Fruit fly (Drosophila melanogaster) whole organism, embryonic: Measurements from ENCODE around the gene CG32267.
A peak's percentile ranks its signal among the peaks of the same experiment; 100 is the strongest.

Experiments used
- ATbp ChIP-seq: fragments of 200-800 bp; sonication (Bioruptor generic); optimal IDR thresholded peaks from 2 replicates; lab custom pipeline; 2017; ENCODE audit warnings: missing biosample characterization, mild to moderate bottlenecking, missing genetic modification characterization, missing genetic modification reagents
- Aef1 ChIP-seq: fragments of 200-800 bp; sonication (Bioruptor generic); IDR thresholded peaks from 3 replicates; pipeline ENCODE4 v1.3.6; 2022; ENCODE audit warnings: missing biosample characterization, missing genetic modification characterization
- B-H2 ChIP-seq: fragments of 200-800 bp; sonication (Bioruptor generic); optimal IDR thresholded peaks from 2 replicates; lab custom pipeline; 2018; ENCODE audit warnings: missing biosample characterization, mild to moderate bottlenecking, missing genetic modification characterization
- CG11696 ChIP-seq: fragments of 200-800 bp; sonication (Bioruptor generic); IDR thresholded peaks from 2 replicates; pipeline ENCODE4 v1.3.6; 2022; ENCODE audit warnings: missing biosample characterization, missing genetic modification characterization
- CG12942 ChIP-seq: fragments of 200-800 bp; sonication (Bioruptor generic); optimal IDR thresholded peaks from 3 replicates; lab custom pipeline; 2016; ENCODE audit warnings: missing biosample characterization, missing genetic modification characterization
- CG13287 ChIP-seq: fragments of 200-800 bp; sonication (Bioruptor generic); IDR thresholded peaks from 2 replicates; pipeline ENCODE4 v1.3.6; 2022; ENCODE audit warnings: missing biosample characterization, missing genetic modification characterization; ENCODE audit not compliant: partially characterized antibody
- CG13424 ChIP-seq: fragments of 200-800 bp; sonication (Bioruptor generic); optimal IDR thresholded peaks from 2 replicates; lab custom pipeline; 2019; ENCODE audit warnings: missing biosample characterization, mild to moderate bottlenecking, missing genetic modification characterization, moderate library complexity
- CG13894 ChIP-seq: fragments of 200-800 bp; sonication (Bioruptor generic); optimal IDR thresholded peaks from 3 replicates; lab custom pipeline; 2018; ENCODE audit warnings: missing biosample characterization, mild to moderate bottlenecking, missing genetic modification characterization, moderate library complexity
- CG15269 ChIP-seq: fragments of 200-800 bp; sonication (Bioruptor generic); optimal IDR thresholded peaks from 2 replicates; lab custom pipeline; 2018; ENCODE audit warnings: missing biosample characterization, mild to moderate bottlenecking, missing genetic modification characterization, moderate library complexity
- CG15696 ChIP-seq: fragments of 200-800 bp; sonication (Bioruptor generic); optimal IDR thresholded peaks from 2 replicates; lab custom pipeline; 2019; ENCODE audit warnings: missing biosample characterization, mild to moderate bottlenecking, missing genetic modification characterization, moderate library complexity
- CG17328 ChIP-seq: fragments of 200-800 bp; sonication (Bioruptor generic); IDR thresholded peaks from 2 replicates; pipeline ENCODE4 v1.3.6; 2022; ENCODE audit warnings: missing biosample characterization, missing genetic modification characterization
- CG3065 ChIP-seq: fragments of 200-800 bp; sonication (Bioruptor generic); optimal IDR thresholded peaks from 2 replicates; lab custom pipeline; 2016; ENCODE audit warnings: missing biosample characterization, missing genetic modification characterization
- CG31388 ChIP-seq: fragments of 200-800 bp; sonication (Bioruptor generic); optimal IDR thresholded peaks from 2 replicates; lab custom pipeline; 2016; ENCODE audit warnings: missing biosample characterization, missing genetic modification characterization
- CG32767 ChIP-seq: fragments of 200-800 bp; sonication (Bioruptor generic); IDR thresholded peaks from 2 replicates; pipeline ENCODE4 v1.3.6; 2022; ENCODE audit warnings: missing biosample characterization, missing genetic modification characterization
- CG34224 ChIP-seq: fragments of 200-800 bp; sonication (Bioruptor generic); IDR thresholded peaks from 3 replicates; pipeline ENCODE4 v1.3.6; 2022; ENCODE audit warnings: missing biosample characterization, missing genetic modification characterization; ENCODE audit not compliant: partially characterized antibody
- CG4282 ChIP-seq: fragments of 200-800 bp; sonication (Bioruptor generic); optimal IDR thresholded peaks from 2 replicates; lab custom pipeline; 2016; ENCODE audit warnings: missing biosample characterization, missing genetic modification characterization
- CG4360 ChIP-seq: fragments of 200-800 bp; sonication (Bioruptor generic); IDR thresholded peaks from 2 replicates; pipeline ENCODE4 v1.3.6; 2022; ENCODE audit warnings: missing biosample characterization, missing genetic modification characterization
- CG5245 ChIP-seq: fragments of 200-800 bp; sonication (Bioruptor generic); optimal IDR thresholded peaks from 3 replicates; lab custom pipeline; 2016; ENCODE audit warnings: missing biosample characterization, missing genetic modification characterization
- CG6765 ChIP-seq: fragments of 200-800 bp; sonication (Bioruptor generic); optimal IDR thresholded peaks from 3 replicates; lab custom pipeline; 2017; ENCODE audit warnings: missing biosample characterization, mild to moderate bottlenecking, missing genetic modification characterization
- CG7372 ChIP-seq: fragments of 200-800 bp; sonication (Bioruptor generic); IDR thresholded peaks from 2 replicates; pipeline ENCODE4 v1.3.6; 2022; ENCODE audit warnings: missing biosample characterization, missing genetic modification characterization
- CG7786 ChIP-seq: fragments of 200-800 bp; sonication (Bioruptor generic); optimal IDR thresholded peaks from 2 replicates; lab custom pipeline; 2016; ENCODE audit warnings: missing biosample characterization, missing genetic modification characterization
- CG8944 ChIP-seq: fragments of 200-800 bp; sonication (Bioruptor generic); optimal IDR thresholded peaks from 3 replicates; lab custom pipeline; 2016; ENCODE audit warnings: missing biosample characterization, missing genetic modification characterization
- CHES-1-like ChIP-seq: fragments of 200-800 bp; sonication (Bioruptor generic); optimal IDR thresholded peaks from 2 replicates; lab custom pipeline; 2016; ENCODE audit warnings: missing biosample characterization, missing genetic modification characterization
- Dip3 ChIP-seq: fragments of 200-800 bp; sonication (Bioruptor generic); optimal IDR thresholded peaks from 3 replicates; lab custom pipeline; 2016; ENCODE audit warnings: missing biosample characterization, missing genetic modification characterization
- Eip74EF ChIP-seq, 2 experiments: fragments of 200-800 bp in 1 of 2; fragments of >200 bp in 1 of 2; sonication (Bioruptor generic) in 1 of 2; optimal IDR thresholded peaks; 2 replicates each; lab custom pipeline; 2017 to 2019; ENCODE audit warnings: missing biosample characterization in 2 of 2, missing genetic modification characterization in 2 of 2, mild to moderate bottlenecking in 1 of 2, moderate library complexity in 1 of 2
- HmgZ ChIP-seq: fragments of 200-800 bp; sonication (Bioruptor generic); optimal IDR thresholded peaks from 2 replicates; lab custom pipeline; 2018; ENCODE audit warnings: missing biosample characterization, mild to moderate bottlenecking, missing genetic modification characterization
- Oli ChIP-seq: fragments of 200-800 bp; sonication (Bioruptor generic); optimal IDR thresholded peaks from 2 replicates; lab custom pipeline; 2018; ENCODE audit warnings: missing biosample characterization, mild to moderate bottlenecking, missing genetic modification characterization, moderate library complexity
- Scr ChIP-seq: fragments of 200-800 bp; sonication (Bioruptor generic); IDR thresholded peaks from 2 replicates; pipeline ENCODE4 v1.3.6; 2022; ENCODE audit warnings: missing biosample characterization, missing genetic modification characterization; ENCODE audit not compliant: partially characterized antibody
- Spps ChIP-seq: fragments of 200-800 bp; sonication (Bioruptor generic); optimal IDR thresholded peaks from 2 replicates; lab custom pipeline; 2018; ENCODE audit warnings: missing biosample characterization, mild to moderate bottlenecking, missing genetic modification characterization
- Vsx1 ChIP-seq: fragments of 200-800 bp; sonication (Bioruptor generic); optimal IDR thresholded peaks from 2 replicates; lab custom pipeline; 2017; ENCODE audit warnings: missing biosample characterization, mild to moderate bottlenecking, missing genetic modification characterization, missing genetic modification reagents
- Xbp1 ChIP-seq: fragments of 200-800 bp; sonication (Bioruptor generic); optimal IDR thresholded peaks from 3 replicates; lab custom pipeline; 2016; ENCODE audit warnings: missing biosample characterization, mild to moderate bottlenecking, missing genetic modification characterization
- ab ChIP-seq: fragments of 200-800 bp; sonication (Bioruptor generic); optimal IDR thresholded peaks from 2 replicates; lab custom pipeline; 2016; ENCODE audit warnings: missing biosample characterization, missing genetic modification characterization
- abd-A ChIP-seq: fragments of 200-800 bp; sonication (Bioruptor generic); optimal IDR thresholded peaks from 3 replicates; lab custom pipeline; 2019; ENCODE audit warnings: missing biosample characterization, mild to moderate bottlenecking, missing genetic modification characterization, moderate library complexity
- bbx ChIP-seq: fragments of 200-800 bp; sonication (Bioruptor generic); IDR thresholded peaks from 2 replicates; pipeline ENCODE4 v1.3.6; 2022; ENCODE audit warnings: missing biosample characterization, missing genetic modification characterization; ENCODE audit not compliant: partially characterized antibody
- corto ChIP-seq: fragments of 200-800 bp; sonication (Bioruptor generic); optimal IDR thresholded peaks from 2 replicates; lab custom pipeline; 2016; ENCODE audit warnings: missing biosample characterization, mild to moderate bottlenecking, missing genetic modification characterization, moderate library complexity
- fd96Cb ChIP-seq: fragments of 200-800 bp; sonication (Bioruptor generic); optimal IDR thresholded peaks from 2 replicates; lab custom pipeline; 2018; ENCODE audit warnings: missing biosample characterization, mild to moderate bottlenecking, missing genetic modification characterization, moderate library complexity
- ftz-f1 ChIP-seq: fragments of 200-800 bp; sonication (Bioruptor generic); optimal IDR thresholded peaks from 2 replicates; lab custom pipeline; 2016; ENCODE audit warnings: missing biosample characterization, missing genetic modification characterization
- h ChIP-seq: fragments of >200 bp; optimal IDR thresholded peaks from 2 replicates; lab custom pipeline; 2017
- hkb ChIP-seq, 2 experiments: fragments of 200-800 bp in 1 of 2; fragments of >200 bp in 1 of 2; sonication (Bioruptor generic) in 1 of 2; IDR thresholded peaks in 1 of 2; optimal IDR thresholded peaks in 1 of 2; 2 replicates each; pipeline versions ENCODE4 v1.3.6 to Lab custom; 2017 to 2022; ENCODE audit warnings: missing biosample characterization in 1 of 2, missing genetic modification characterization in 1 of 2
- hth ChIP-seq: fragments of >200 bp; optimal IDR thresholded peaks from 2 replicates; lab custom pipeline; 2017; ENCODE audit warnings: inconsistent platforms
- insv ChIP-seq, 2 experiments: fragments of 200-800 bp; sonication (Bioruptor generic); optimal IDR thresholded peaks; 3 replicates each; lab custom pipeline; 2016 to 2018; ENCODE audit warnings: missing biosample characterization in 2 of 2, missing genetic modification characterization in 2 of 2
- jumu ChIP-seq: fragments of 200-800 bp; sonication (Bioruptor generic); optimal IDR thresholded peaks from 3 replicates; lab custom pipeline; 2016; ENCODE audit warnings: missing biosample characterization, missing genetic modification characterization
- ken ChIP-seq: fragments of 200-800 bp; sonication (Bioruptor generic); IDR thresholded peaks from 3 replicates; pipeline ENCODE4 v1.3.6; 2022; ENCODE audit warnings: missing biosample characterization, missing genetic modification characterization
- lola ChIP-seq, 3 experiments: fragments of >200 bp in 2 of 3; fragments of 200-800 bp in 1 of 3; sonication (Bioruptor generic) in 1 of 3; optimal IDR thresholded peaks; 2 replicates each; lab custom pipeline; 2017 to 2019; ENCODE audit warnings: missing biosample characterization in 3 of 3, missing genetic modification characterization in 3 of 3, mild to moderate bottlenecking in 1 of 3, moderate library complexity in 1 of 3
- psq ChIP-seq: fragments of 200-800 bp; sonication (Bioruptor generic); optimal IDR thresholded peaks from 2 replicates; lab custom pipeline; 2017; ENCODE audit warnings: missing biosample characterization, missing genetic modification characterization
- rib ChIP-seq: fragments of 200-800 bp; sonication (Bioruptor generic); IDR thresholded peaks from 2 replicates; pipeline ENCODE4 v1.3.6; 2022; ENCODE audit warnings: missing biosample characterization, missing genetic modification characterization
- tio ChIP-seq: fragments of 200-800 bp; sonication (Bioruptor generic); optimal IDR thresholded peaks from 2 replicates; lab custom pipeline; 2017; ENCODE audit warnings: missing biosample characterization, missing genetic modification characterization, inconsistent platforms
- tll ChIP-seq, 2 experiments: fragments of 200-800 bp in 1 of 2; fragments of >200 bp in 1 of 2; sonication (Bioruptor generic) in 1 of 2; optimal IDR thresholded peaks; 2 replicates each; lab custom pipeline; 2017 to 2019; ENCODE audit warnings: missing biosample characterization in 2 of 2, missing genetic modification characterization in 2 of 2, mild to moderate bottlenecking in 1 of 2, moderate library complexity in 1 of 2
- usp ChIP-seq: fragments of >200 bp; optimal IDR thresholded peaks from 2 replicates; lab custom pipeline; 2017; ENCODE audit warnings: missing biosample characterization, missing genetic modification characterization
- wor ChIP-seq: fragments of 200-800 bp; sonication (Bioruptor generic); IDR thresholded peaks from 2 replicates; pipeline ENCODE4 v1.3.6; 2022; ENCODE audit warnings: missing biosample characterization, missing genetic modification characterization
- zf30C ChIP-seq: fragments of 200-800 bp; sonication (Bioruptor generic); optimal IDR thresholded peaks from 3 replicates; lab custom pipeline; 2018; ENCODE audit warnings: missing biosample characterization, mild to moderate bottlenecking, missing genetic modification characterization

Gene CG32267

DNA sequence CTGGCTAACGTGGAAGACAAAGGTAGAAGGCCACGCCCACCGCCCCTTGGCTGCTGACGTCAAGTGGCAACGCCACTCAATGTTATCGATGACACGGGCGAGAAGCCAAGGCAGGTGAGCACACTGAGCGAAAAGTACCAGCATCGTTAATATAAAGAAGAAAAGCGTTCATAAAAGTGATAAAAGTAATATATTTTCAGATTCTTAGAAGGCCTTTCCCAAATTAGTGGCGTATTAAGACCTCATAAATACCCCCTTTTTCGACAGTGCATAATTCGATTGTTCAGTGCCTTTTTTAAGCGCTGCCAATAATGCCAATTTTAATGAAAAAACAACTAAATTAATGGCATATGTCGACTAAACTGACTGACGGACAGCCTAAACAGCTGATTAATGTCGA is 22.2 kb downstream of the CG32267 start (continued):
- no peak for TF ChIP-seq CG34224 (GFP tag; lab: Robert Waterston, UW)
- no peak for TF ChIP-seq CG11696 (GFP tag; lab: Robert Waterston, UW)
- TF ChIP-seq CG7372 (GFP tag; lab: Robert Waterston, UW), result no peak
- no peak for TF ChIP-seq ab (GFP tag; lab: Kevin White, UChicago)
- no peak for TF ChIP-seq CG15696 (tag; lab: Kevin White, UChicago)
- no peak for TF ChIP-seq abd-A (tag; lab: Kevin White, UChicago)
- no peak for TF ChIP-seq Aef1 (GFP tag; lab: Robert Waterston, UW)
- peak; percentile 46; the same call in 1 of the 3 replicates for TF ChIP-seq ken
- peak; percentile 57 for TF ChIP-seq Oli (tag; lab: Kevin White, UChicago)
- TF ChIP-seq B-H2 (GFP tag; lab: Kevin White, UChicago), result no peak
- TF ChIP-seq CG4360 (GFP tag; lab: Robert Waterston, UW), result no peak
- no peak for TF ChIP-seq CG7786 (GFP tag; lab: Kevin White, UChicago)
- no peak for TF ChIP-seq HmgZ (tag; lab: Kevin White, UChicago)
- TF ChIP-seq CG12942, result no peak
- TF ChIP-seq usp (GFP tag; lab: Kevin White, UChicago), result no peak
- peak; percentile 59 for TF ChIP-seq CG17328 (GFP tag; lab: Robert Waterston, UW)
- no peak for TF ChIP-seq CG4282
- TF ChIP-seq hkb (optimal IDR thresholded peaks at IDR 0.05; lab: Kevin White, UChicago), result no peak
- no peak; the same call in 1 of the 2 replicates for TF ChIP-seq hkb (GFP tag; IDR thresholded peaks at IDR 0.05; lab: Robert Waterston, UW)
- no peak for TF ChIP-seq h (lab: Kevin White, UChicago)
- TF ChIP-seq tll (GFP tag; optimal IDR thresholded peaks at IDR 0.05; lab: Kevin White, UChicago), result no peak
- no peak for TF ChIP-seq corto
- no peak for TF ChIP-seq bbx (GFP tag; lab: Robert Waterston, UW)
- no peak for TF ChIP-seq insv (GFP tag; optimal IDR thresholded peaks at IDR 0.05; lab: Kevin White, UChicago)
- no peak for TF ChIP-seq CG5245
- TF ChIP-seq fd96Cb (tag; lab: Kevin White, UChicago), result no peak
- peak; percentile 3 for TF ChIP-seq CG8944
- no peak for TF ChIP-seq hth (lab: Kevin White, UChicago)
- TF ChIP-seq wor (GFP tag; lab: Robert Waterston, UW), result no peak
- no peak for TF ChIP-seq CG13894
- TF ChIP-seq Xbp1, result peak; percentile 28
- TF ChIP-seq CG31388 (GFP tag; lab: Kevin White, UChicago), result no peak
- TF ChIP-seq ftz-f1 (GFP tag; lab: Kevin White, UChicago), result no peak
- no peak for TF ChIP-seq CG32767 (GFP tag; lab: Robert Waterston, UW)
- TF ChIP-seq Spps (tag; lab: Kevin White, UChicago), result no peak
- TF ChIP-seq Dip3, result no peak
- TF ChIP-seq zf30C (GFP tag; lab: Kevin White, UChicago), result no peak
- TF ChIP-seq tio (GFP tag; lab: Kevin White, UChicago), result peak; percentile 55
- TF ChIP-seq psq (GFP tag; lab: Kevin White, UChicago), result no peak
- TF ChIP-seq CG15269 (tag; lab: Kevin White, UChicago), result peak; percentile 37
- no peak for TF ChIP-seq Vsx1 (GFP tag; lab: Kevin White, UChicago)
- no peak for TF ChIP-seq Eip74EF (GFP tag; optimal IDR thresholded peaks at IDR 0.05; lab: Kevin White, UChicago)
- TF ChIP-seq CG3065, result no peak
- TF ChIP-seq CG6765 (GFP tag; lab: Kevin White, UChicago), result no peak
- no peak for TF ChIP-seq jumu (GFP tag; lab: Kevin White, UChicago)
- no peak for TF ChIP-seq Scr (GFP tag; lab: Robert Waterston, UW)
- TF ChIP-seq CG13424 (tag; lab: Kevin White, UChicago), result peak; percentile 21
- no peak for TF ChIP-seq ATbp (GFP tag; lab: Kevin White, UChicago)
- TF ChIP-seq lola (GFP tag; optimal IDR thresholded peaks at IDR 0.05; lab: Kevin White, UChicago), result peak in 1 of 3 experiments; percentile 29
- TF ChIP-seq rib, result no peak
- peak; percentile 19 for TF ChIP-seq CHES-1-like (GFP tag; lab: Kevin White, UChicago)
- TF ChIP-seq CG13287, result no peak
